Fruit fly (Drosophila melanogaster) whole organism, prepupa: Measurements from ENCODE around the gene mRpL3.

Experiments
- CG6276 ChIP-seq: fragments of 200-800 bp; sonication (Bioruptor generic); optimal IDR thresholded peaks from 2 replicates; lab custom pipeline; 2017; ENCODE audit warnings: missing biosample characterization, mild to moderate bottlenecking, missing genetic modification characterization
- CG6854 ChIP-seq: fragments of 200-800 bp; sonication (Bioruptor generic); optimal IDR thresholded peaks from 2 replicates; lab custom pipeline; 2017; ENCODE audit warnings: missing biosample characterization, mild to moderate bottlenecking, missing genetic modification characterization
- CG8119 ChIP-seq: fragments of 200-800 bp; sonication (Bioruptor generic); IDR thresholded peaks from 3 replicates; pipeline ENCODE4 v1.3.6; 2022; ENCODE audit warnings: missing biosample characterization, missing genetic modification characterization
- CG8319 ChIP-seq: fragments of 200-800 bp; sonication (Bioruptor generic); optimal IDR thresholded peaks from 3 replicates; lab custom pipeline; 2016; ENCODE audit warnings: missing biosample characterization, missing genetic modification characterization
- Eip93F ChIP-seq: fragments of 200-800 bp; sonication (Bioruptor generic); optimal IDR thresholded peaks from 2 replicates; lab custom pipeline; 2016; ENCODE audit warnings: missing biosample characterization, mild to moderate bottlenecking, missing genetic modification characterization
- Hr39 ChIP-seq: fragments of 200-800 bp; sonication (Bioruptor generic); optimal IDR thresholded peaks from 2 replicates; lab custom pipeline; 2016; ENCODE audit warnings: missing biosample characterization, missing genetic modification characterization
- Met ChIP-seq: fragments of 200-800 bp; sonication (Bioruptor generic); optimal IDR thresholded peaks from 3 replicates; lab custom pipeline; 2016; ENCODE audit warnings: missing biosample characterization, missing genetic modification characterization
- Sox102F ChIP-seq: fragments of 200-800 bp; sonication (Bioruptor generic); optimal IDR thresholded peaks from 2 replicates; lab custom pipeline; 2016; ENCODE audit warnings: missing biosample characterization, mild to moderate bottlenecking, missing genetic modification characterization
- fkh ChIP-seq: fragments of 200-800 bp; sonication (Bioruptor generic); optimal IDR thresholded peaks from 3 replicates; lab custom pipeline; 2017; ENCODE audit warnings: missing biosample characterization, mild to moderate bottlenecking, missing genetic modification characterization, moderate library complexity
- topi ChIP-seq: fragments of 200-800 bp; sonication (Bioruptor generic); optimal IDR thresholded peaks from 3 replicates; lab custom pipeline; 2016; ENCODE audit warnings: missing biosample characterization, missing genetic modification characterization
- vri ChIP-seq: fragments of 200-800 bp; sonication (Bioruptor generic); optimal IDR thresholded peaks from 3 replicates; lab custom pipeline; 2016; ENCODE audit warnings: missing biosample characterization, mild to moderate bottlenecking, missing genetic modification characterization

dm6 chrX:15712409-15712808 is 48.6 kb upstream of the mRpL3 start, which contains the start of gene HUWE1:
- TF ChIP-seq Sox102F (GFP tag; lab: Kevin White, UChicago) (no peak), Hr39 (no peak), vri (no peak), CG6276 (no peak), topi (GFP tag; lab: Kevin White, UChicago) (no peak), CG8319 (no peak), CG6854 (GFP tag; lab: Kevin White, UChicago) (peak; percentile 47), CG8119 (GFP tag; lab: Robert Waterston, UW) (no peak), fkh (no peak), Met (no peak), Eip93F (GFP tag; lab: Kevin White, UChicago) (no peak)
